Worm (Caenorhabditis elegans): ENCODE results near the gene srz-62.

- TF ChIP-seq cog-1 (tag; optimal IDR thresholded peaks at IDR 0.05), result no peak
- TF ChIP-seq ztf-23 (GFP tag; IDR thresholded peaks at IDR 0.05), result no peak
- no peak for TF ChIP-seq flt-1 (GFP tag; IDR thresholded peaks at IDR 0.05)
- no peak for TF ChIP-seq klf-2 (GFP tag; conservative IDR thresholded peaks at IDR 0.05)
Observed at ce11 chrIV:3894004-3894480, 6.3 kb upstream of the srz-62 start, which contains the start of gene F56D6.8.
